Fruit fly (Drosophila melanogaster): ENCODE measurements around the gene CtIP.

CtIP gene

dm6 chr3L:20471499-20472313, 35.7 kb downstream of the CtIP start (continued):
- TF ChIP-seq CG8290 (GFP tag; optimal IDR thresholded peaks at IDR 0.05), result peak; percentile 59
- TF ChIP-seq CG8290 (tag; optimal IDR thresholded peaks at IDR 0.05), result peak in 1 of 2 experiments; percentile 87
- peak; percentile 23 for TF ChIP-seq repo (GFP tag; optimal IDR thresholded peaks at IDR 0.05)
- TF ChIP-seq Myb (GFP tag; optimal IDR thresholded peaks at IDR 0.05), result peak; percentile 35
- no peak for TF ChIP-seq CG17186 (GFP tag; optimal IDR thresholded peaks at IDR 0.05)
- peak; percentile 85 for TF ChIP-seq CG1603 (tag; optimal IDR thresholded peaks at IDR 0.05)
- TF ChIP-seq CG17359 (tag; optimal IDR thresholded peaks at IDR 0.05), result peak; percentile 59
- peak; percentile 80 for TF ChIP-seq CG11398 (GFP tag; optimal IDR thresholded peaks at IDR 0.05)
- peak; percentile 49 for TF ChIP-seq tup (GFP tag; optimal IDR thresholded peaks at IDR 0.05)
- TF ChIP-seq D (optimal IDR thresholded peaks at IDR 0.05), result no peak
- TF ChIP-seq D (GFP tag; optimal IDR thresholded peaks at IDR 0.05), result peak; percentile 34
- no peak for TF ChIP-seq Ada2b (GFP tag; IDR thresholded peaks at IDR 0.05)
- TF ChIP-seq Atf6 (GFP tag; IDR thresholded peaks at IDR 0.05), result 0 out of 2 replicates have a peak, but pooled peaks have one; percentile 29
- peak in 1 of 2 experiments; percentile 83 for TF ChIP-seq Hr78 (GFP tag; optimal IDR thresholded peaks at IDR 0.05)
- TF ChIP-seq Atf-2 (GFP tag; optimal IDR thresholded peaks at IDR 0.05), result peak; percentile 39
- peak; percentile 56 for TF ChIP-seq CG7987 (GFP tag; optimal IDR thresholded peaks at IDR 0.05)
- TF ChIP-seq sr (GFP tag; IDR thresholded peaks at IDR 0.05), result peak; percentile 63; the same call in 2 of the 3 replicates
- TF ChIP-seq pum (GFP tag; optimal IDR thresholded peaks at IDR 0.05), result peak; percentile 17
- TF ChIP-seq pan (optimal IDR thresholded peaks at IDR 0.05), result no peak
- TF ChIP-seq pan (GFP tag; optimal IDR thresholded peaks at IDR 0.05 in 1 of 2, IDR thresholded peaks at IDR 0.05 in 1 of 2), result no peak
- TF ChIP-seq CG30431 (GFP tag; optimal IDR thresholded peaks at IDR 0.05), result peak; percentile 27
- peak; percentile 40; the same call in 1 of the 3 replicates for TF ChIP-seq CG34422 (GFP tag; IDR thresholded peaks at IDR 0.05)
- TF ChIP-seq CG17328 (GFP tag; IDR thresholded peaks at IDR 0.05), result peak; percentile 32; the same call in 1 of the 2 replicates
- TF ChIP-seq Nf-YA (GFP tag; IDR thresholded peaks at IDR 0.05), result no peak
- 0 out of 2 replicates have a peak, but pooled peaks have one; percentile 25 for TF ChIP-seq E2f2 (GFP tag; IDR thresholded peaks at IDR 0.05)
- TF ChIP-seq CG6791 (GFP tag; IDR thresholded peaks at IDR 0.05; ENCODE audit: partially characterized antibody), result no peak
- peak; percentile 47; the same call in 1 of the 2 replicates for TF ChIP-seq CG5953 (GFP tag; IDR thresholded peaks at IDR 0.05)
- TF ChIP-seq grau (tag; optimal IDR thresholded peaks at IDR 0.05), result peak; percentile 54
- peak; percentile 46 for TF ChIP-seq CG10654 (GFP tag; optimal IDR thresholded peaks at IDR 0.05)
- TF ChIP-seq CG1233 (GFP tag; optimal IDR thresholded peaks at IDR 0.05), result peak; percentile 69
- TF ChIP-seq zfh1 (GFP tag; IDR thresholded peaks at IDR 0.05), result peak; percentile 75
- no peak for TF ChIP-seq amos (GFP tag; IDR thresholded peaks at IDR 0.05; ENCODE audit: partially characterized antibody)
- peak; percentile 7; the same call in 1 of the 2 replicates for TF ChIP-seq crol (GFP tag; IDR thresholded peaks at IDR 0.05)
- no peak for TF ChIP-seq Dip3 (GFP tag; optimal IDR thresholded peaks at IDR 0.05)
- TF ChIP-seq sqz (GFP tag; optimal IDR thresholded peaks at IDR 0.05), result no peak
- peak; percentile 55 for TF ChIP-seq CG6854 (GFP tag; optimal IDR thresholded peaks at IDR 0.05)
- no peak for TF ChIP-seq jing (GFP tag; optimal IDR thresholded peaks at IDR 0.05)
- TF ChIP-seq CG7786 (GFP tag; optimal IDR thresholded peaks at IDR 0.05), result peak; percentile 32
- peak; percentile 17 for TF ChIP-seq unpg (GFP tag; optimal IDR thresholded peaks at IDR 0.05)
- no peak for TF ChIP-seq CG14050 (GFP tag; IDR thresholded peaks at IDR 0.05)
- TF ChIP-seq CG33557 (GFP tag; optimal IDR thresholded peaks at IDR 0.05), result peak; percentile 57
- no peak for TF ChIP-seq ase (GFP tag; IDR thresholded peaks at IDR 0.05)
- peak; percentile 40 for TF ChIP-seq shn (GFP tag; optimal IDR thresholded peaks at IDR 0.05)
- peak; percentile 6; the same call in 1 of the 2 replicates for TF ChIP-seq CG10959 (GFP tag; IDR thresholded peaks at IDR 0.05)
- TF ChIP-seq eve (GFP tag; optimal IDR thresholded peaks at IDR 0.05), result peak in 1 of 2 experiments; percentile 64
- no peak for TF ChIP-seq emc (GFP tag; optimal IDR thresholded peaks at IDR 0.05)
- peak; percentile 47 for TF ChIP-seq Bdp1 (GFP tag; optimal IDR thresholded peaks at IDR 0.05)
- peak; percentile 22 for TF ChIP-seq lilli (GFP tag; optimal IDR thresholded peaks at IDR 0.05)
- TF ChIP-seq pnt (GFP tag; optimal IDR thresholded peaks at IDR 0.05), result peak; percentile 38
- peak; percentile 41 for TF ChIP-seq CG8944 (GFP tag; optimal IDR thresholded peaks at IDR 0.05)
